Worm (Caenorhabditis elegans): ENCODE results near the gene ttr-18.

Gene ttr-18

DNA sequence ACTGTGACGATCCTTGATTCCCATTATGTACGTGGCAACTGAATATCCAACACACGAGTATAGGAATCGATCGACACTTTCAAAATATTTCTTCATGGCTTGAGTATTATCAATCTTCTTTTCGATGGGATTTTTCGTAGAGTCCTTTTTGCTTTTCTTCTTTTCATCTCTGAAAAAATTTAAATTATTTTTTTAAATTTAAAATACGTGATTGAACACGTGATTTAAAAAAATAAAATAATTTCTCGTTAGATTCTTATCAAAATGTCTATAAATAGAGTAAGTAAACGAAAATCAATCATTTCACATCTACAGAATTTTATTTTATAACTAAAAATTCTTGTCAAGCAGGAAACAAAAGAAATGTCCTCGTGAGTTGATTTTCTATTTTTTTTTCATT is 34.8 kb upstream of the ttr-18 start, which contains the start of gene Y62F5A.10:
Gene Y62F5A.10, plus strand, starts transcription at position 301 of the 400 bp plus-strand sequence.
- TF ChIP-seq ama-1 (optimal IDR thresholded peaks at IDR 0.05) = no peak
- no peak for TF ChIP-seq ceh-13 (GFP tag; optimal IDR thresholded peaks at IDR 0.05)
- no peak for TF ChIP-seq hnd-1 (tag; optimal IDR thresholded peaks at IDR 0.05)
- TF ChIP-seq pes-1 (GFP tag; IDR thresholded peaks at IDR 0.05) = no peak

DNA sequence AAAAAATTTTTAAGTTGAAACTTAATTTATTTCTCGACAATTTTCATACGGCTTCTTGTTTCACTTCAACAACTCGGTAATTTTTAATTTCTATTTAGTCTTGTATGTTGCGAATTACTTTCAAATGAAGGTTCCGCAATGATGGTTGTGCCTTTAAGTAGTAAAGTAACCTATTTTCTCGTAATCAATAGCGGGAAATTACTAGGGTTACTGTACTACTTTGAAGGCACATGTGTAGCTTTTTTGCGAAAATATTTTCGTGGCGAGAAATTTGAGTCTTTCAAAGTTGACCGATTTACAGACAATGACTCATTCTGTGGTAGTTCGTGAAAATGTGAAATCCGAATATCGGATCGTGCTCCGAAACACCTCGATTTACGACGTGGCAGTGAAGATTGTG is 31.6 kb upstream of the ttr-18 start, which contains the start of gene B0334.10:
Gene B0334.10, plus strand, starts transcription at position 301 of the 400 bp plus-strand sequence.
- TF ChIP-seq hmbx-1 (tag; optimal IDR thresholded peaks at IDR 0.05) = no peak
- no peak for TF ChIP-seq hmg-4 (GFP tag; optimal IDR thresholded peaks at IDR 0.05)
- no peak for TF ChIP-seq tra-4 (tag; optimal IDR thresholded peaks at IDR 0.05)
- TF ChIP-seq F13C5.2 (tag; optimal IDR thresholded peaks at IDR 0.05) = no peak
- no peak for TF ChIP-seq ceh-13 (GFP tag; optimal IDR thresholded peaks at IDR 0.05)
- TF ChIP-seq ama-1 (optimal IDR thresholded peaks at IDR 0.05) = no peak
- no peak for TF ChIP-seq sea-1 (GFP tag; conservative IDR thresholded peaks at IDR 0.05)
- no peak for TF ChIP-seq hnd-1 (tag; optimal IDR thresholded peaks at IDR 0.05)
- TF ChIP-seq ets-7 (tag; optimal IDR thresholded peaks at IDR 0.05) = no peak
- no peak for TF ChIP-seq ceh-36 (tag; optimal IDR thresholded peaks at IDR 0.05)
- TF ChIP-seq scrt-1 (GFP tag; IDR thresholded peaks at IDR 0.05) = no peak
- no peak for TF ChIP-seq tbx-11 (GFP tag; IDR thresholded peaks at IDR 0.05)
- no peak for TF ChIP-seq aly-1 (tag; optimal IDR thresholded peaks at IDR 0.05)
- no peak for TF ChIP-seq B0310.2 (tag; optimal IDR thresholded peaks at IDR 0.05)
- no peak for TF ChIP-seq tbx-37 (GFP tag; conservative IDR thresholded peaks at IDR 0.05)
- TF ChIP-seq flt-1 (GFP tag; IDR thresholded peaks at IDR 0.05) = no peak
- TF ChIP-seq pes-1 (GFP tag; IDR thresholded peaks at IDR 0.05) = no peak

DNA sequence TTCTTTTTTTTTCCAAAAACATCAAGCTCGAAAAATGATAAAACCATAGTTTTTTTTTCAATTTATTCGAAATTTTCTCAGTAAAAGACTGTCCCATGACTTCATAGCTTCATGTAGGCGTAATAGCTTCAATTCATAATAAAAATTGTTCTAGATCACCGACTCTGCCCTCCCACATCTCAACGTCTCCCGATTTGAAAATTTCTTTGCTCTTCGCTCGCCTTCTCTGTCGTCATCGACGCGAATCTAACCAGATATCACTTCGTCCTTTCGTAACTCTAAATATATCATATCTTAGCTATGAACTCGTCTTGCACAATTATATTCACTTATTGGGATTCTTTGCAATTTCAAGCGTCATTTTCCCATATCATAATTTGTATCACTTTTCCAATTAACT is 28.2 kb upstream of the ttr-18 start, which contains the start of gene srh-44:
Gene srh-44, plus strand, starts transcription at position 301 of the 400 bp plus-strand sequence.
- TF ChIP-seq sea-1 (GFP tag; conservative IDR thresholded peaks at IDR 0.05) (no peak), tra-4 (tag; optimal IDR thresholded peaks at IDR 0.05) (no peak)

- no peak for TF ChIP-seq ets-7 (tag; optimal IDR thresholded peaks at IDR 0.05)
- no peak for TF ChIP-seq ceh-36 (tag; optimal IDR thresholded peaks at IDR 0.05)
- TF ChIP-seq aly-1 (tag; optimal IDR thresholded peaks at IDR 0.05) = no peak
- no peak for TF ChIP-seq F13C5.2 (tag; optimal IDR thresholded peaks at IDR 0.05)
- no peak for TF ChIP-seq flt-1 (GFP tag; IDR thresholded peaks at IDR 0.05)
Observed at ce11 chrII:11512921-11513320, 26.4 kb upstream of the ttr-18 start.

DNA sequence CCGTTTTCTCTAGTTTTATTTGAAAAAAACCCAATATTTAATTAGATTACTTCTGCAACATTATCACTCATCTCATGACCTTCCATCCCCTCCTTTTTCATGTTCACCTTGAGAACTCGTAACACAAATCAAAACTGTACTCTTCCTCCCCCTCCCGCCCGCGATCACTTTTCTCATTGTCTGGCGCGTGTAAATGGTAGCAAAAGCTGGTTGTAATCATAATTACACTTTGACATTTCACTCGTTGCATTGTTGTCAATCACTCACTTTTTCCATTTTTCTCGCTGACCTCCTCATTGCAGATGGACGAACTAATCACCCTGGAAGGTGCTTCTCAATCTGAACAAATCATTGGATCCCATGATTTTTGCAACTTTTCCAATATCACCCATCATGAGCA is 23.8 kb upstream of the ttr-18 start, which contains the start of gene npr-41:
Gene npr-41, plus strand, starts transcription at position 301 of the 400 bp plus-strand sequence.
- no peak for TF ChIP-seq F13C5.2 (tag; optimal IDR thresholded peaks at IDR 0.05)
- no peak for TF ChIP-seq B0310.2 (tag; optimal IDR thresholded peaks at IDR 0.05)
- TF ChIP-seq pes-1 (GFP tag; IDR thresholded peaks at IDR 0.05) = no peak
- no peak for TF ChIP-seq sea-1 (GFP tag; conservative IDR thresholded peaks at IDR 0.05)
- no peak for TF ChIP-seq hnd-1 (tag; optimal IDR thresholded peaks at IDR 0.05)
- no peak for TF ChIP-seq hmg-4 (GFP tag; optimal IDR thresholded peaks at IDR 0.05)
- no peak for TF ChIP-seq scrt-1 (GFP tag; IDR thresholded peaks at IDR 0.05)
- TF ChIP-seq tbx-37 (GFP tag; conservative IDR thresholded peaks at IDR 0.05) = no peak
- TF ChIP-seq tbx-11 (GFP tag; IDR thresholded peaks at IDR 0.05) = no peak
- no peak for TF ChIP-seq tra-4 (tag; optimal IDR thresholded peaks at IDR 0.05)
- no peak for TF ChIP-seq ets-7 (tag; optimal IDR thresholded peaks at IDR 0.05)
- TF ChIP-seq aly-1 (tag; optimal IDR thresholded peaks at IDR 0.05) = no peak
- TF ChIP-seq flt-1 (GFP tag; IDR thresholded peaks at IDR 0.05) = no peak
- TF ChIP-seq ceh-36 (tag; optimal IDR thresholded peaks at IDR 0.05) = no peak
- no peak for TF ChIP-seq ama-1 (optimal IDR thresholded peaks at IDR 0.05)
- no peak for TF ChIP-seq hmbx-1 (tag; optimal IDR thresholded peaks at IDR 0.05)
- TF ChIP-seq ceh-13 (GFP tag; optimal IDR thresholded peaks at IDR 0.05) = no peak

ce11 chrII:11503761-11504160 is 17.2 kb upstream of the ttr-18 start:
- TF ChIP-seq scrt-1 (GFP tag; IDR thresholded peaks at IDR 0.05) (0 out of 2 replicates have a peak, but pooled peaks have one; percentile 37), flt-1 (GFP tag; IDR thresholded peaks at IDR 0.05) (no peak), ceh-36 (tag; optimal IDR thresholded peaks at IDR 0.05) (peak; percentile 86)

DNA sequence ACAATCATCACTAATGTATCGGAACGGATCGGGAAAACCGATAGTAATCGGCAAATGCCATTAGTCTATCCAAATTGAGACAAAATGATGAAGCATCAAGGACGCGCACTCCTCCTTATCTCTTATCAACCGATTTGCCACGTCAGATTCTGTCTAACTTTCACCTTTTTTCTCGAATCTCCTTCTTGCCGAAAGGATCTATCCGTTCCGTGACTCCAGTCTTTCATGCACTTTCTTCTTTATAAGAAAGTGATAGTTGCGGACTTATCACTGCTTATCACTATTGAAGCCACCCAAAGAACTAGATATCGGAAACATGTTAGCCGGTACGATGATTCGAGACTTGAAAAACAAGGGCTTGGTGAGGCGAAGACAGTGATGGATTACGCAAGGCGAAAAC is 15.4 kb upstream of the ttr-18 start:
- TF ChIP-seq F13C5.2 (tag; optimal IDR thresholded peaks at IDR 0.05) (no peak), sea-1 (GFP tag; conservative IDR thresholded peaks at IDR 0.05) (no peak), ceh-13 (GFP tag; optimal IDR thresholded peaks at IDR 0.05) (no peak), aly-1 (tag; optimal IDR thresholded peaks at IDR 0.05) (no peak), tbx-37 (GFP tag; conservative IDR thresholded peaks at IDR 0.05) (no peak), hmg-4 (GFP tag; optimal IDR thresholded peaks at IDR 0.05) (no peak)

ce11 chrII:11500198-11500597 is 13.7 kb upstream of the ttr-18 start, which contains the start of gene B0334.20:
B0334.20 (minus strand) TSS chrII:11500459.
- TF ChIP-seq hmbx-1 (tag; optimal IDR thresholded peaks at IDR 0.05) (no peak), ama-1 (optimal IDR thresholded peaks at IDR 0.05) (no peak), flt-1 (GFP tag; IDR thresholded peaks at IDR 0.05) (no peak), tra-4 (tag; optimal IDR thresholded peaks at IDR 0.05) (no peak), ceh-13 (GFP tag; optimal IDR thresholded peaks at IDR 0.05) (no peak), aly-1 (tag; optimal IDR thresholded peaks at IDR 0.05) (no peak), tbx-37 (GFP tag; conservative IDR thresholded peaks at IDR 0.05) (no peak), B0310.2 (tag; optimal IDR thresholded peaks at IDR 0.05) (no peak)

DNA sequence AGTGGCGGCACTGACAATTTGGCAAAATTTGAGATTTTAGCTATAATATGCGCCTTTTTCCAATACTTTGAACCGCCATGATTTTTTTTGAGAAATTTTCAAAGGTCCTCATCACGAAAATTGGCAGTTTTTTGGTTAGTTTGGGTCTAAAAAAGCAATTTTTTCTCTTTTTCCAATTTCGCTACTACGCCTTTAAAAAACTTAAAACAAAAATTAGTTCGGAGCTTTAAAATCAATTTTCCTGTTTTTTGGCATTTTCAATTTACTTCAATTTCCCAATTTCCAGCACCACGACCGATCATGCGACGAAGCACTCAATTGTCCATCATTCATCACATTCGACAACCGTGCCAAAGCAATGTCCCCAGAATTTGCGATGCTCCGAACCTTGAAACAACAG is 10.8 kb upstream of the ttr-18 start, which contains the start of gene B0334.5:
Gene B0334.5, plus strand, starts transcription at position 301 of the 400 bp plus-strand sequence.
- TF ChIP-seq hmg-4 (GFP tag; optimal IDR thresholded peaks at IDR 0.05) = no peak
- TF ChIP-seq hnd-1 (tag; optimal IDR thresholded peaks at IDR 0.05) = no peak
- TF ChIP-seq sea-1 (GFP tag; conservative IDR thresholded peaks at IDR 0.05) = no peak
- no peak for TF ChIP-seq ets-7 (tag; optimal IDR thresholded peaks at IDR 0.05)
- TF ChIP-seq tbx-11 (GFP tag; IDR thresholded peaks at IDR 0.05) = no peak
- TF ChIP-seq B0310.2 (tag; optimal IDR thresholded peaks at IDR 0.05) = no peak
- TF ChIP-seq hmbx-1 (tag; optimal IDR thresholded peaks at IDR 0.05) = no peak
- no peak for TF ChIP-seq tbx-37 (GFP tag; conservative IDR thresholded peaks at IDR 0.05)
- no peak for TF ChIP-seq aly-1 (tag; optimal IDR thresholded peaks at IDR 0.05)
- TF ChIP-seq ceh-13 (GFP tag; optimal IDR thresholded peaks at IDR 0.05) = no peak
- TF ChIP-seq ama-1 (optimal IDR thresholded peaks at IDR 0.05) = no peak
- TF ChIP-seq pes-1 (GFP tag; IDR thresholded peaks at IDR 0.05) = no peak
- TF ChIP-seq scrt-1 (GFP tag; IDR thresholded peaks at IDR 0.05) = no peak
- no peak for TF ChIP-seq F13C5.2 (tag; optimal IDR thresholded peaks at IDR 0.05)
